Fruit fly (Drosophila melanogaster) whole organism, embryonic: ENCODE measurements around the gene Nepl18.

Experiments used
- CG10209 ChIP-seq: fragments of 200-800 bp; sonication (Bioruptor generic); optimal IDR thresholded peaks from 3 replicates; lab custom pipeline; 2017; ENCODE audit warnings: missing biosample characterization, mild to moderate bottlenecking, missing genetic modification characterization, missing genetic modification reagents
- CG11560 ChIP-seq: fragments of 200-800 bp; sonication (Bioruptor generic); IDR thresholded peaks from 3 replicates; pipeline ENCODE4 v1.3.6; 2022; ENCODE audit warnings: missing biosample characterization, missing genetic modification characterization
- CG12299 ChIP-seq: fragments of 200-800 bp; sonication (Bioruptor generic); optimal IDR thresholded peaks from 2 replicates; lab custom pipeline; 2018; ENCODE audit warnings: missing biosample characterization, mild to moderate bottlenecking, missing genetic modification characterization
- CG4328 ChIP-seq: fragments of 200-800 bp; sonication (Bioruptor generic); optimal IDR thresholded peaks from 3 replicates; lab custom pipeline; 2017; ENCODE audit warnings: missing biosample characterization, missing genetic modification reagents, missing genetic modification characterization
- Dref ChIP-seq: fragments of 200-800 bp; sonication (Bioruptor generic); IDR thresholded peaks from 2 replicates; pipeline ENCODE4 v1.3.6; 2022; ENCODE audit warnings: missing biosample characterization, missing genetic modification characterization
- Hr78 ChIP-seq, 2 experiments: fragments of 200-800 bp in 1 of 2; fragments of >200 bp in 1 of 2; sonication (Bioruptor generic) in 1 of 2; optimal IDR thresholded peaks; 2 replicates each; lab custom pipeline; 2017 to 2019; ENCODE audit warnings: missing biosample characterization in 2 of 2, missing genetic modification characterization in 2 of 2, mild to moderate bottlenecking in 1 of 2, moderate library complexity in 1 of 2
- Mrtf ChIP-seq: fragments of 200-800 bp; sonication (Bioruptor generic); IDR thresholded peaks from 3 replicates; pipeline ENCODE4 v1.3.6; 2022; ENCODE audit warnings: missing biosample characterization, missing genetic modification characterization
- Taf1 ChIP-seq: fragments of 200-800 bp; sonication (Bioruptor generic); IDR thresholded peaks from 2 replicates; pipeline ENCODE4 v1.3.6; 2022; ENCODE audit warnings: missing biosample characterization, missing genetic modification characterization
- scrt ChIP-seq: fragments of 200-800 bp; sonication (Bioruptor generic); optimal IDR thresholded peaks from 2 replicates; lab custom pipeline; 2018; ENCODE audit warnings: missing biosample characterization, mild to moderate bottlenecking, missing genetic modification characterization, moderate library complexity
- twi ChIP-seq: fragments of 200-800 bp; optimal IDR thresholded peaks from 2 replicates; lab custom pipeline; 2019; ENCODE audit warnings: missing biosample characterization, mild to moderate bottlenecking, missing genetic modification characterization, moderate library complexity

DNA sequence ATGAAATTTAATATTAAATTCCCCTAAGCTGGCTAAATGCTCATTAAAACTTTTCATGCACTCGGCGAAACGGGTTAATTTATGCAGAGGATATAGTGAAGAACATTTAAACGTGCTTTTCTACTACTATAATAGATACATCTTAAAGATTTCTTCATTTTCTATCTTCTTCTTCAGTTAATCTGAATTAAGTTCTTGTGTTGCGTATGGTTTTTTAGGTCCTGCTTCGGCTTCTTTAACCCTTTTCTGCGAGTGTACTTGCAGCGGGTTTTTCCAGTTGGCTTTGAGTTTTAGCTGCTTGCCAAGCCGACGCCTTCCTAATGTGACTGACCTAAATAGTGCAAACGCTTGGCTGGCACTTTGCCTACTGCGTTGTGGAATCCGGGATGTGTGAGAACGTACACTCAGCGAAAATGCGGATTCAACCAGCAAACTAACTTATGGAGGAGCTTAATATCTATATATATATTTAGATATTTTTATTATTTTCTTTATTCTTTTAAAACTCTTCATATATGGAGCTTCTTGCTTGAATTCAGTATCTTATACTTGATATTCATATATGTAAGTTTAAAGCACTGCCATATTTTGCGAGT, 24.7 kb upstream of the Nepl18 start:
- no peak for TF ChIP-seq CG4328
- TF ChIP-seq scrt = no peak
- TF ChIP-seq CG11560 = no peak
- TF ChIP-seq Dref = no peak
- no peak for TF ChIP-seq Taf1 (GFP tag; lab: Robert Waterston, UW)
- TF ChIP-seq Hr78 (GFP tag; optimal IDR thresholded peaks at IDR 0.05; lab: Kevin White, UChicago) = no peak
- TF ChIP-seq CG10209 (GFP tag; lab: Kevin White, UChicago) = no peak
- TF ChIP-seq CG12299 (tag; lab: Kevin White, UChicago) = no peak
- TF ChIP-seq twi = no peak
- no peak for TF ChIP-seq Mrtf (GFP tag; lab: Robert Waterston, UW)
